Fruit fly (Drosophila melanogaster): ENCODE data around the gene LysX.

Gene LysX

DNA sequence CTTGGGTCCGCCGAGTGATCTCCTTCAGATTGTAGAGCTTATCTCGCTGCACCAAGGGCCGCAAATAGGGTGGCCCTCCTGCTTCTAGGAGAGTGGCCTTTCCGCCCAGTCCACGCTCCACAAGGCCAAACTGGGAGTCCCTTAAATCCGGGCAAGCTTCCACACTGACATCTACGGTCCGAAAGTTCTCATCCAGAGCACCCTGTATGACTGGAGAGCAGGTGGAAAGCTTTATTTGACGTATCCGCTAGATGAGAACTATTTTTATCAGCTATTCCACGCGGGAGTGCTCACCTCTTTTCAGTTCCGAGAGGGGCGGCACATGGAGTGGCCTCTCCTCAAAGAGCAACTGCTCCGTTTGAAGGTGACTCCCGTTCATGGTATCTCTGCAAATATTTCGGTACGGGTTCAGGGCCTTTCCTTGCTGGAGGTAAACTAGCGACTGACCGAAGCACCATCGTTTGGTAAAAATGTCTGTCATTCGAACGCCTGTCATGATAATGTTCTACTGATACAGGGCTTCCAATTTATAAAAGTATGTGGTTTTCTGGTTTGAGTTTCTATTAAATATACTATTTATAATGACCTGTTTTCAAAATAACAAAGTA lies 7.6 kb upstream of the LysX start, which contains the start of gene meep:
Gene meep, minus strand, starts transcription at position 449 of the 608 bp plus-strand sequence.
- TF ChIP-seq noc (tag; optimal IDR thresholded peaks at IDR 0.05) = peak; percentile 19

DNA sequence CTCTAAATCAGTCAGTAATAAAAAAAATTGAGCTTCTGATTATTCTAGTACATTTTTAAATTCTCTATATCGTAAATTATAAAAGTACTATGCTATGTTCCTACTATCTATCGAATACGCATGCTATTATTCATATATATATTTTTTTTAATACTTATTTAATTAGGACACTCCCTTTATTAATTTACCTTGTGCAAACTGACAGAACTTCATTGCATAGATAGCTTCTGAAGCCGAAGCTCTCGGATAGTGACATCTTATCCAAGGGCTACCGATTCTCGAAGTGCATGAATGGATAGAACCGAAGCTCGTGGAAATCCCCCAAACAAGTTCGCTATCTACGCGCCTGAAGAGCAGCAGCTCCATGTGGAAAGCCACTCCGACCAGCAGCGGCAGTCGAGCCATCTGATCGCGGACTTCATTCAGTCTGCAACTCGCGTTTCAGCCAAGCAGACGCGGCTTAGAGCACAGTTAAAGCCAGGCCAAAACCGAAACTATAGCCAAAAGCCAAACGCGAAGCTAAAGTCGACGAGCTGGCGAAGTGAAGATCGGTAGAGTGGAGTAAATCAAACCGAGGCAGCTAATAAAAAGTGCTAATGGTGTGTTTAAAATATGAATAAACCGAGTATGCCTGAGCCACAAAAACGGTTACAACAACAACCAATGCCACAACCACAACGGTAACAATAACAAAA lies 5.4 kb upstream of the LysX start, which contains the start of gene mwh:
Gene mwh, plus strand, starts transcription at position 430 of the 695 bp plus-strand sequence.
- no peak for TF ChIP-seq noc (tag; optimal IDR thresholded peaks at IDR 0.05)

DNA sequence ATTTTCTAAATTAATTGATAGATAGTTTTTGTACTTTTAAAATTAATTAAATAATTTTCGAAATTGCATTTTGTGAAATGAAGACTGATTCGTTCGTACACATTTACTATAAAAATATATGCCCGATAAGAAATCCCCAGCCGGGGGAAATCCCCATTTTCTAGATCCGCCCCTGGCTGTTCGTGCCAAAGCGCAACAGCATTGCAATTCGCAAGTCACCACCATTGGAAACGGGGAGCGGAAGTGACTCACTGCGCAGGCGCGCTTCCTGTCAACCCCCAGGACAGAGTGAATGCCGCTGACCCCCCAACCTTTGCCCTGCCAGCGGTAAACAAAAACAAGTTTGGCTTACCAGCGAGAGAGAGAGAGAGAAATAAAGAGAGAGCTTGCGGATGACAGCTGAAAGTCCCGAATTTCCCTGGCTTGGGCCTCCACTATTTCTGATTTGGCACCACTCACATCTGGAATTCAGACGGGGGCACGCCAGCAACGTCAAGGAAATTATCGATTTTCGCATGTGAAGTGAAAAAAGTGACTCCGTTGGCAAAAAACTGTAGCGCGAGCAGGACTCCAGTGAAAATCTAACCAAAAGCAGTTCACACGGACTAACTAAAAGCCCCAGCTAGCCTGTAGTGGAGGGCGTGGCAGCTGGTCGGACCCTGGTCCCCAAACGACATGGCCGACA lies 908 bp upstream of the LysX start, which contains the start of gene Aplip1:
Gene Aplip1, plus strand, starts transcription at position 450 of the 685 bp plus-strand sequence.
- TF ChIP-seq noc (tag; optimal IDR thresholded peaks at IDR 0.05) = no peak

DNA sequence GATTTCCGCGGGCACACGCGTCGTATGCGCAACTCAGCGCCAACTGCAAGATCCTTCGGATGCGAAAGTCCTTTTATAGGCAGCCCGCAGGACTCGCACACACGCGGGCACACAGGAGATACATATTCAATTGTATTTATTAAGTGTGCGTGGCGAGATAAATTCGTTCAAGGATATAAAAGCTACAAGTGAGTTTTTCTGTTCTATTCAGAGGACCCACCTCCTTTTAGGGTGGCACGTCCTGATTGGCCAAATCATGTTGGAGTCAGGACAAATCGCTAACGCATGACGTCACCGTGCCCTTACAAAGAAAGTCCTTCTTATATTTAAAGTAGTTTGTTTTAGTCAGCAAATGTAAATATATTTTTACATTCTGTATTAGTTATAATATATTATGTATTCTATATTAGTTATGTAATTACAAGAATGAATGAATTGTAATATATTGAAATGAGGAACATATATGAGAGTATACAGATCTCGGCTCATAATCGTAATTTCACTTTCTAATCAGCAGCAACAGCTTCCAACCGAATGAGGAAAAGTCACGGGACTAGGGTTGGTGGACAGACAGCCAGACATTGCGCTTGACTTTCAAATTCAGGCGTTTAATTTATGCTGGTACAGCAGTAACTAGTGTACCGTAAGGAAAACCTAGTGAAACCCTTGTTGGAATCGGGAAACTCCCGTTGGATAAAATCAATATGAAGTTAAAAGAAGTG lies 1.8 kb downstream of the LysX start, which contains the start of gene Trhn:
Gene Trhn, minus strand, starts transcription at position 51 of the 722 bp plus-strand sequence.
- no peak for TF ChIP-seq noc (tag; optimal IDR thresholded peaks at IDR 0.05)

DNA sequence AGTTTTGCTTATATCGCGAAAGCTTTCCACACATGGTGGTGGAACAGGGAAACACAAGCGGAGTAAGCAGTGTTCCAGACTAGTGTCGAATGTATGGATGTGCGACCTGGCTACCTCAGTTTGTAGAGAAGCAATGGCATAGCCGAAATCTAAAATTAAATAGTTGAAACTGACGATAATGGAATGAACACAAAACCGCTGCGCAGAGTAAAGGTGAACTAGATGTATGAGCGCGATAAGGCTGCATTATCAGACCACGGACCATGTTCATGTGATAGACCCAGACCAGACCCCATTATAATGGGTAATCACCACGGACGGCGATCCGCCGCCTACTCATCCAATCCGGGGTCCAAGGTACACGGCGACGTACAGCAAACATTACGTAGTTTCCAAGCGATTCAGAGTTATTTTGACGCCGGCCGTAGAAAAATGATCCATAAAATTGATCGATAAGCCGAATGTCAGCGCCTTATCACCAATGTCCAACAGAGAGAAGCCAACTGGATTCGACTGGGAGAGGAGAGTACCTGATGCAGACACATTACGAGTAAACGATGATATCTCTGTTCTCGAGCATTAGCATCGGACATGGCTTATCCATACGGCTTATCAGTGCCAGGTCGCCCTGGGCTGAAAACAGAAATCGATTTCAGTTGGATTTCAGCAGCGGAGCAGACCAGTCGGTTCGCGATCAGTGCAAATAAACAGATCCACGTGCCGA lies 6.0 kb downstream of the LysX start, which contains the start of gene CG13912:
Gene CG13912, plus strand, starts transcription at position 653 of the 724 bp plus-strand sequence.
- TF ChIP-seq noc (tag; optimal IDR thresholded peaks at IDR 0.05) = peak; percentile 78

DNA sequence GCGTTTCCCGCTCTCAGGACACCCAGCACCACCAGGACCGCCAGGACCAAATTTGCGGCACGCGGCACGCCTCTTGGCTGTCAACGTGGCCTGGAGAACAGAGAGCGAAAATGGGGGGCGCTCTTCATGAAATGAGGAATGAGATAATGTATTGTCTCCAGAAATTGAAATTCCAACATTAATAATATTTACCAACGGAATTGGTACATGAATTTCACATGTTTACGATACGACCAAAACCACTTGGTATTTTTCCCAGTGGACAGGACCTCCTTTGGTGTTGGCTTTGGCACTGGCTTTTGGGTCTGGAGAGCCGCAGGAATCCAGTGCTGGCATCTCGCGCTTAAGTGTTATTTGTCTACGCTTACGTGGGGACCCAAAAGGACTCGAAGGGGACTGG lies 11.6 kb downstream of the LysX start:
- no peak for TF ChIP-seq noc (tag; optimal IDR thresholded peaks at IDR 0.05)

DNA sequence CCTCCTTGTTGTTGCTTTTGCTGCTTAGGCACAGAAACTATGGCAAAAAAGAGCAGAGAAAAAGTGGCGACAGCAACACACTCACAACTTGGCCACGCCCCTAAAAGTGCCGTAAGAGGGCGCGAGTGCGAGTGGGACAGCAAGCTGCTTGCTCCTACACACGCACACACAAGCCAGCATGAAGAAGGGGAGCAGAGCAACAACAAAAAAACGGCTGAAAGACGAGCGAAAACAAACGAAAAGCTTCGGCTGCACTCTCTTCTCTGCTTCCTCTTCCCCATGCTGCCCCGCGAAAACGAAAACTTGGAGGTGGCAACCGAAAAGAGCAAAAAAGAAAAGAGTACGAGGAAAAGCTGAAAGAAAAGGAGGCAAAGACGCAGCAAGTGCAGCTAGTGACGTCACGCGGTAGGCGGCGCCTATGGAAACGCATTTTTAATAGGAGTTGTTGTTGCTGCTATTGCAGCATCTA lies 17.0 kb downstream of the LysX start:
- TF ChIP-seq noc (tag; optimal IDR thresholded peaks at IDR 0.05) = no peak

DNA sequence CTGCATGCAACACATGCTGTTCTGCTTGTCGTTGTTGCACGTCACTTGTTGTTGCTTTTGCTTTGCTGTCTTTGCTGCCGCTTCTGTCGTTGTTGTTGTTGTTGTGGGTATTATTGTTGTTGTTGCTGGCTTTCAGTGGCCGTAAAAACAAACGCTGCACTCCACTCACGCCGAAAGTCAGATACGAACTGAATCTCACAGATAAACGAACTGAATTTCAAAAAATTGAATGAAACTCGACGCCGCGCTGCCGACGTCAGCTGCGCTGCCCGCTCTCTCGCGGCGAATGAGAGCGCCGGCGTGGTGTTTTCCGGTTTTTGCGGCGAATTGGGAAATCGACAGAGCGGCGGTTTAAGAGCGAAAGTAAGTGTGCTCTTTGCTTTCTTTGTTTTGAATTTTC lies 18.0 kb downstream of the LysX start, which contains the start of gene bab2:
Gene bab2, minus strand, starts transcription at position 192 of the 400 bp plus-strand sequence.
- TF ChIP-seq noc (tag; optimal IDR thresholded peaks at IDR 0.05) = no peak

DNA sequence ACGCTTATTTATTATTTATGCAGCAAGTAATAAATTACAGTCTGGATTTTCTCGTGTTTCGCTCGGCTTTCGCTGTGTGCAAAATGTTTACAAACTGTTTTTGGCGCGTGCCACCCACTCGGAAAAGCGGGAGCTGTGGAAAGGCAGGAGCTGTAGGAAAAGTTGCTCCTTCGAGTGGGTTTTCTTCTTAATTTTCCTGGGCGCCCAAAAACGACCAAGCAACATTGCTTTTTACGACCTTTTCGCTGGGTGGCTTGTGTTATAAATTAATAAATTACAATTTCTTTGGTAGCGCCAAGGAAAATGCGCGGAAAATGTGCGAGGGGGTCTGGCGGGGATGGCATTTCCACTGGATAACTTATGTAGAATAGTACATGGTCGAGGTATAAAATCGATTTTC lies 18.6 kb downstream of the LysX start:
- TF ChIP-seq noc (tag; optimal IDR thresholded peaks at IDR 0.05) = no peak

DNA sequence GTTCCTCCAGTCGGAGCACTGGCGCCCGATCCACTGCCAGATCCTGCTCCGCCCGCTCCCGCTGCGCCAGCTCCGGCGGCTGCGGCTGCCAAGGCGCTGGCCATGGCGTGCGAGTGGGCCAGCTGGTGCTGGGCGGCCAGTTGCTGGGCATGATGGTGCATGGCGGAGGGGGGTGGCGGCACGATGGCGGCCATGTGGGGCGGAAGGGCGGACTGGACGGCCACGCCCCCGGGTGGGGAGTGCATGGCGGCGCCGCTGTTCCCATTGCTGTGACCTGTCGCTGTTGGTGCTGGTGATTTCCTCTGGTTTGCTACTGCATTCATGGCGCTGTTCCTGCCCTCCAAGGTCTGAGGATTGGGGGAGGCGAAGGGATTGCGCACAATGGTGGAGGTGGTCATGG lies 22.2 kb downstream of the LysX start:
- no peak for TF ChIP-seq noc (tag; optimal IDR thresholded peaks at IDR 0.05)

DNA sequence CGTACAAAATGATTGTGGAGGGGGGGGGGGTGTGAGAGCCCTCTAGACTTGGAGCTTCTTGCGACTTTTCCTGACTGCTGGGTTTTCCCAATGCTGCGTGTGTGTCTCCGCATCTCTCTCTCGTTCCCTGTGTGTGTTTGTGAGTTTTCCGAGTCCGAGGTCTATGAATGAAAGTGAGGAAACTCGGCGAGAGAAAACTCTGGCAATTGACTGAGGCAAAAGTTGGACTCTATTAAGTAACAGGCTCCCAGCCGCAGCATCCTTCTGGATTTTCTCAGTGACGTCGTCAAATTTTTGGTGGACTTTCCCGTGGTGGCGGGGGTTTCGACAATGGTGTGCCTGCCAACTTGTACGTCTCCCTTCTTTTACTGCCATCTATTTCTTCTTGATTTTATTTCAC lies 24.5 kb downstream of the LysX start:
- no peak for TF ChIP-seq noc (tag; optimal IDR thresholded peaks at IDR 0.05)

DNA sequence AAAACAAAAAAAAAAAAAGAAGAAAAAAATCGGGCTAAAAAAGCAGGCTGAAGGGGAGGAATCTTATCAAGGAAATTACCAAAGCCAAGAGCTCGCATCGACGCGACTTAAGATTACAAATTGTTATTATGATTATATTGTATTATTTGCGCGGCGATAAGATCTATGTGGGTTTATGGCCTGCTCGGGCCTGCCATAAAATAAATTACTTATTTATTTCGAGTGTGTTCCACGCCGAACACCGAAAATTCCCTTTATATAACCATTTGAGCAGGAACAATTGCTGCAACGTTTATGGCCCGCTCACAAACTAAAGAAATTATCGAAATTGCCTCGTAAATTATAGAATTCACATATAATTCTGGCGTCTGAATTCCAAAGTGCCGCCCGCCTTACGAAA lies 25.5 kb downstream of the LysX start:
- TF ChIP-seq noc (tag; optimal IDR thresholded peaks at IDR 0.05) = peak; percentile 35

DNA sequence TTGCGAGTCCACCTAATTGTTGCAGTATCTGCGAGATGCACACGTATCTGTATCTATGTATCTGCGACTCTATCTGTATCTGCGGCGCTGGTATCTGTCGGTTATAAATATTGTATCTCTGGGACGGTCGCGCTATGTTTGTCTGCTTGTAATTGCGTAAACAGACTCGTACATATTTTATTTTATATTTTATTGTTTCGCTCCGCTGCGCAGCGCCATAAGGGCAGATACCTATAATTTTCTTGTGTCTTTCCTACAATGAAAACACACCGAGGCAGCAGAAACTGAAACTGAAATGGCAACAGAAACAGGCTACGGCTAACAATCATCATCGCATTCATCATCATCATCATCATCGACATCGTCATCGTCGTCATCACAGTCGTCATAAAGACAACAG lies 26.7 kb downstream of the LysX start:
- TF ChIP-seq noc (tag; optimal IDR thresholded peaks at IDR 0.05) = no peak

DNA sequence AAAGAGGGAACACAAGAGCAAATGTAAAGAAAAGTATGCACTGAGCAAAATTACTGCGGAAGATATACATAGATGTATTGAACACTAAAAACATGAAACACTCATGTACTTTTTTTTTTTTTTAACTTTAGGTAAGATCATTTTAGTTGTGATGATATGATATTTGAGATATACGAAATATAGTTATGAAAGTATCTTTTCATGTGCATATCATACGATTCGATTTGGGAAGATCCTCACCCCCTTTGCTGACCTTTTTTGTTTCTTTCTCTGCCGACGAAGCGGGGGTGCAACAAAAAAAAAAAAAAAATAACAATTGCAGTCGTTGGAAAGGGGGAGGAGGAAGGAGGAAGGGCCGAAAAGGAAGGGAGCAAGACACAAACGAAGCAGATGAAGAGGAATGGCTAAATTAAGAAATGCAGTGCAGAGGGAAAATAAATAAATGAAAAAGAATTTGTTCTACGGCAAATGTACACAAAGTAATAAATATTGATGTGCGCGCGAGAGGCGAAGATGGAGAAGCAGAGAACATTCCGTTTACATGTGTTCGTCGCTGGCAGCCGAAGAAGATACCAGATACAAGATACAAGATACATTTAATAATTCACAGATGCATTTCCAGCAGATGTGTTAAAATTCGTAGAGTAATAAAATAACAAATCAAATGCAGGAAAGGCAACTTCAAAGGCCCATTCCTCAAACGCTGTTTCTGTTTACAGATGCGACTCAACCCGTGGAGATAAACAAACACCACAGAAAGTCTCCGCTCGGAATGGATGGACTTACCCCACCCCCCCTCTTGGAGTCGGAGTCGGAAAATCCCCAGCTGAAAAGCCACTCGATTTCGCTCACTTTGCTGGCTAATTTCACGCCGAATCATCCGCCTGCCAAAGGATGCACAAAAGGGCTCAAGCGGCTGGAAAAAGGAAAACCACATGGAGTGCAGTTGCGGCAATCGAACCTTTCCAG lies 27.9 kb downstream of the LysX start:
- no peak for TF ChIP-seq noc (tag; optimal IDR thresholded peaks at IDR 0.05)

All from whole organism, larva.